Fruit fly (Drosophila melanogaster) whole organism, adult: ENCODE measurements around the gene Fam92.

ENCODE experiments used
- CG11617 ChIP-seq: fragments of 200-800 bp; sonication (Bioruptor generic); optimal IDR thresholded peaks from 2 replicates; lab custom pipeline; 2017; ENCODE audit warnings: mild to moderate bottlenecking, missing biosample characterization, missing genetic modification reagents, missing genetic modification characterization
- CG7101 ChIP-seq: fragments of 200-800 bp; sonication (Bioruptor generic); optimal IDR thresholded peaks from 2 replicates; lab custom pipeline; 2018; ENCODE audit warnings: missing biosample characterization, mild to moderate bottlenecking, missing genetic modification characterization, moderate library complexity
- Crg-1 ChIP-seq: fragments of 200-800 bp; sonication (Bioruptor generic); optimal IDR thresholded peaks from 2 replicates; lab custom pipeline; 2016; ENCODE audit warnings: missing biosample characterization, missing genetic modification characterization
- Mnt ChIP-seq: fragments of 200-800 bp; sonication (Bioruptor generic); optimal IDR thresholded peaks from 2 replicates; lab custom pipeline; 2016; ENCODE audit warnings: missing biosample characterization, mild to moderate bottlenecking, missing genetic modification characterization
- cic ChIP-seq: fragments of 200-800 bp; sonication (Bioruptor generic); optimal IDR thresholded peaks from 2 replicates; lab custom pipeline; 2017; ENCODE audit warnings: missing biosample characterization, mild to moderate bottlenecking, missing genetic modification characterization, moderate library complexity

DNA sequence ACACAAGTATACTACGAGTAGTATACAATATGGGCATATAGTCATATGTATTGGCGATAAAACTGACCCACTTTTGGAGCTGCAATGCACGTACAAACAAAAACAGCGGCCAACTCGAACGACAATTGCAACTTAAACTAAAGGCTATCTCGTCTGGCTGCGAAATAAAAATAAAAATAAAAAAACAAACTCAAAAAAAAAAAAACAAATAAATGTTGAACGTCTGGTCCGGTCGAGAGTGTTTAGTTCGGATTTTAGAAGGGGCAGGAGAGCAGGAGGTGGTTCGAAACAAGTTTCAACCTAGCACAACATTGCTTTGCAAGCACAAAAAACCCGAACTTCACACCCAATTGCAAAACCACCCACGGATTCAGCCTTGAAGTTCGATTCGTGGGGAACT, 47.2 kb downstream of the Fam92 start:
- TF ChIP-seq Mnt (GFP tag; lab: Kevin White, UChicago) (no peak), CG7101 (tag; lab: Kevin White, UChicago) (no peak), Crg-1 (GFP tag; lab: Kevin White, UChicago) (no peak), CG11617 (no peak), cic (no peak)
